Worm (Caenorhabditis elegans) whole organism, mixed stage, embryonic: ENCODE data around the gene fbxb-6.
"Not testable (repeated sequence)": the region's sequence is repeated elsewhere in the genome, so short reads cannot be mapped to it uniquely, and the experiment has no call there.

Source experiments
- bed-3 ChIP-seq: fragments of 200-800 bp; sonication (Bioruptor generic); optimal IDR thresholded peaks from 3 replicates; lab custom pipeline; 2018; ENCODE audit warnings: mild to moderate bottlenecking, missing genetic modification characterization, moderate library complexity, missing compliant biosample characterization
- blmp-1 ChIP-seq: fragments of 150-350 bp; optimal IDR thresholded peaks from 2 replicates; lab custom pipeline; 2014; ENCODE audit warnings: missing biosample characterization, missing genetic modification characterization
- ceh-39 ChIP-seq: fragments of 150-350 bp; optimal IDR thresholded peaks from 2 replicates; lab custom pipeline; 2014; ENCODE audit warnings: missing biosample characterization, missing genetic modification characterization
- ceh-83 ChIP-seq: fragments of 200-800 bp; sonication (Bioruptor generic); optimal IDR thresholded peaks from 2 replicates; lab custom pipeline; 2018; ENCODE audit warnings: mild to moderate bottlenecking, missing genetic modification characterization, missing compliant biosample characterization
- ces-1 ChIP-seq: fragments of 150-350 bp; optimal IDR thresholded peaks from 2 replicates; lab custom pipeline; 2014; ENCODE audit warnings: missing biosample characterization, missing genetic modification reagents, missing genetic modification characterization
- cnd-1 ChIP-seq: fragments of 200-800 bp; sonication (Bioruptor generic); optimal IDR thresholded peaks from 2 replicates; lab custom pipeline; 2018; ENCODE audit warnings: mild to moderate bottlenecking, missing genetic modification characterization, missing compliant biosample characterization
- drap-1 ChIP-seq: fragments of 200-800 bp; sonication (Bioruptor generic); optimal IDR thresholded peaks from 3 replicates; lab custom pipeline; 2018; ENCODE audit warnings: mild to moderate bottlenecking, missing genetic modification characterization, missing compliant biosample characterization
- elt-1 ChIP-seq: sonication (generic microtip); optimal IDR thresholded peaks from 2 replicates; lab custom pipeline; 2017; ENCODE audit warnings: missing genetic modification characterization, mild to moderate bottlenecking, missing compliant biosample characterization, antibody characterized with exemption, moderate library complexity, borderline replicate concordance; ENCODE audit not compliant: insufficient read depth
- flh-1 ChIP-seq: fragments of 200-800 bp; sonication (Bioruptor generic); optimal IDR thresholded peaks from 2 replicates; lab custom pipeline; 2018; ENCODE audit warnings: mild to moderate bottlenecking, missing genetic modification characterization, moderate library complexity, missing compliant biosample characterization
- ham-2 ChIP-seq: fragments of 200-800 bp; sonication (Bioruptor generic); optimal IDR thresholded peaks from 2 replicates; lab custom pipeline; 2018; ENCODE audit warnings: mild to moderate bottlenecking, missing genetic modification characterization, missing compliant biosample characterization
- hlh-1 ChIP-seq: fragments of 150-350 bp; optimal IDR thresholded peaks from 2 replicates; lab custom pipeline; 2014; ENCODE audit warnings: missing biosample characterization, missing genetic modification reagents, missing genetic modification characterization
- lin-13 ChIP-seq: fragments of 150-350 bp; optimal IDR thresholded peaks from 2 replicates; lab custom pipeline; 2014; ENCODE audit warnings: missing biosample characterization, missing genetic modification characterization
- lin-32 ChIP-seq: fragments of 200-800 bp; sonication (Bioruptor generic); optimal IDR thresholded peaks from 2 replicates; lab custom pipeline; 2018; ENCODE audit warnings: mild to moderate bottlenecking, missing genetic modification characterization, missing compliant biosample characterization
- lsy-2 ChIP-seq: fragments of 150-350 bp; optimal IDR thresholded peaks from 2 replicates; lab custom pipeline; 2014; ENCODE audit warnings: missing biosample characterization, missing genetic modification characterization
- mab-5 ChIP-seq: fragments of 150-350 bp; optimal IDR thresholded peaks from 2 replicates; lab custom pipeline; 2014; ENCODE audit warnings: missing biosample characterization, missing genetic modification characterization
- mep-1 ChIP-seq: fragments of 150-350 bp; optimal IDR thresholded peaks from 2 replicates; lab custom pipeline; 2017; ENCODE audit warnings: missing biosample characterization, missing genetic modification reagents, missing genetic modification characterization, inconsistent platforms
- mls-2 ChIP-seq: sonication (generic microtip); optimal IDR thresholded peaks from 2 replicates; lab custom pipeline; 2016; ENCODE audit warnings: mild to moderate bottlenecking, missing genetic modification characterization, moderate library complexity, missing compliant biosample characterization
- nhr-12 ChIP-seq: fragments of 150-350 bp; optimal IDR thresholded peaks from 2 replicates; lab custom pipeline; 2014; ENCODE audit warnings: missing biosample characterization, missing genetic modification characterization
- nhr-2 ChIP-seq: fragments of 150-350 bp; optimal IDR thresholded peaks from 2 replicates; lab custom pipeline; 2014; ENCODE audit warnings: missing biosample characterization, missing genetic modification characterization
- nhr-28 ChIP-seq: fragments of 150-350 bp; optimal IDR thresholded peaks from 2 replicates; lab custom pipeline; 2014; ENCODE audit warnings: missing biosample characterization, missing genetic modification characterization
- nhr-76 ChIP-seq: sonication (generic microtip); optimal IDR thresholded peaks from 2 replicates; lab custom pipeline; 2017; ENCODE audit warnings: missing biosample characterization, missing genetic modification characterization
- pha-4 ChIP-seq: fragments of 150-350 bp; optimal IDR thresholded peaks from 2 replicates; lab custom pipeline; 2018; ENCODE audit warnings: missing biosample characterization, missing genetic modification reagents, missing genetic modification characterization
- sem-2 ChIP-seq: fragments of 200-800 bp; sonication (Bioruptor generic); optimal IDR thresholded peaks from 2 replicates; lab custom pipeline; 2018; ENCODE audit warnings: mild to moderate bottlenecking, missing genetic modification characterization, missing compliant biosample characterization
- snpc-4 ChIP-seq: fragments of 150-350 bp; optimal IDR thresholded peaks from 2 replicates; lab custom pipeline; 2014; ENCODE audit warnings: missing biosample characterization, missing genetic modification characterization
- sptf-1 ChIP-seq: sonication (generic microtip); optimal IDR thresholded peaks from 2 replicates; lab custom pipeline; 2017; ENCODE audit warnings: mild to moderate bottlenecking, missing genetic modification characterization, moderate library complexity, missing compliant biosample characterization
- tbx-8 ChIP-seq: fragments of 200-800 bp; sonication (Bioruptor generic); optimal IDR thresholded peaks from 2 replicates; lab custom pipeline; 2018; ENCODE audit warnings: mild to moderate bottlenecking, missing genetic modification characterization, moderate library complexity, missing compliant biosample characterization
- unc-39 ChIP-seq: fragments of 150-350 bp; optimal IDR thresholded peaks from 2 replicates; lab custom pipeline; 2014; ENCODE audit warnings: missing biosample characterization, missing genetic modification characterization
- unc-62 ChIP-seq: fragments of 150-350 bp; optimal IDR thresholded peaks from 2 replicates; lab custom pipeline; 2014; ENCODE audit warnings: missing biosample characterization, missing genetic modification reagents, missing genetic modification characterization
- zip-8 ChIP-seq: fragments of 150-350 bp; optimal IDR thresholded peaks from 2 replicates; lab custom pipeline; 2014; ENCODE audit warnings: missing biosample characterization, missing genetic modification characterization
- ztf-11 ChIP-seq: fragments of 150-350 bp; optimal IDR thresholded peaks from 2 replicates; lab custom pipeline; 2014; ENCODE audit warnings: missing biosample characterization, missing genetic modification characterization

Gene fbxb-6

ce11 chrII:2046556-2046955 lies 18.0 kb upstream of the fbxb-6 start, which contains the start of gene math-1:
TSS of gene math-1 (minus strand) at chrII:2046656.
- TF ChIP-seq sptf-1 (tag; lab: Kevin White, UChicago); ceh-39 (tag; lab: Kevin White, UChicago); ceh-83 (GFP tag; lab: Kevin White, UChicago): not testable (repeated sequence)
- TF ChIP-seq, all 35 proteins: peak for 0; not testable (repeated sequence) for 35

ce11 chrII:2051372-2051771 lies 13.2 kb upstream of the fbxb-6 start, which contains the start of gene fbxb-35:
TSS of gene fbxb-35 (plus strand) at chrII:2051672.
- TF ChIP-seq cnd-1 (tag; lab: Kevin White, UChicago) (peak; percentile 51), mls-2 (tag; lab: Kevin White, UChicago) (no peak), hlh-1 (tag; lab: Kevin White, UChicago) (no peak), nhr-12 (tag; lab: Kevin White, UChicago) (no peak)

ce11 chrII:2058985-2059384 lies 5.6 kb upstream of the fbxb-6 start, which contains the start of gene F07E5.5:
TSS of gene F07E5.5 (minus strand) at chrII:2059070.
- TF ChIP-seq ces-1 (peak; percentile 41), mep-1 (peak; percentile 37), lin-13 (tag; lab: Kevin White, UChicago) (peak; percentile 62), blmp-1 (tag; lab: Kevin White, UChicago) (no peak), lsy-2 (peak; percentile 94)

ce11 chrII:2063989-2064388 lies 608 bp upstream of the fbxb-6 start, which contains the start of gene F07E5.13:
TSS of gene F07E5.13 (minus strand) at chrII:2064089.
- TF ChIP-seq elt-1 (tag; lab: Kevin White, UChicago) (no peak), snpc-4 (no peak), mep-1 (no peak), ces-1 (no peak), ceh-39 (tag; lab: Kevin White, UChicago) (no peak), tbx-8 (GFP tag; lab: Kevin White, UChicago) (no peak), ceh-83 (GFP tag; lab: Kevin White, UChicago) (no peak), ham-2 (GFP tag; lab: Kevin White, UChicago) (no peak), lin-13 (tag; lab: Kevin White, UChicago) (no peak), mls-2 (tag; lab: Kevin White, UChicago) (no peak), unc-62 (GFP tag; lab: Kevin White, UChicago) (no peak), zip-8 (tag; lab: Kevin White, UChicago) (no peak)

ce11 chrII:2067451-2068021 lies 2.9 kb downstream of the fbxb-6 start, which contains the start of gene F07E5.12:
TSS of gene F07E5.12 (plus strand) at chrII:2067971.
- not testable (repeated sequence) for TF ChIP-seq elt-1 (tag; lab: Kevin White, UChicago); lin-32 (GFP tag; lab: Kevin White, UChicago); nhr-12 (tag; lab: Kevin White, UChicago)

ce11 chrII:2071429-2071828 lies 6.8 kb downstream of the fbxb-6 start, which contains the start of gene F07E5.7:
TSS of gene F07E5.7 (minus strand) at chrII:2071529.
- TF ChIP-seq ceh-83 (GFP tag; lab: Kevin White, UChicago) = no peak
- TF ChIP-seq sptf-1 (tag; lab: Kevin White, UChicago) = no peak
- no peak for TF ChIP-seq mls-2 (tag; lab: Kevin White, UChicago)
- no peak for TF ChIP-seq nhr-12 (tag; lab: Kevin White, UChicago)
- TF ChIP-seq lin-32 (GFP tag; lab: Kevin White, UChicago) = no peak
- TF ChIP-seq ces-1 = no peak

ce11 chrII:2075513-2075912 lies 10.9 kb downstream of the fbxb-6 start, which contains the start of gene F07E5.8:
TSS of gene F07E5.8 (minus strand) at chrII:2075613.
- TF ChIP-seq bed-3 (no peak), blmp-1 (tag; lab: Kevin White, UChicago) (no peak), nhr-76 (tag; lab: Kevin White, UChicago) (no peak), nhr-12 (tag; lab: Kevin White, UChicago) (no peak), nhr-2 (tag; lab: Kevin White, UChicago) (no peak), nhr-28 (tag; lab: Kevin White, UChicago) (no peak), ceh-83 (GFP tag; lab: Kevin White, UChicago) (no peak), ztf-11 (no peak), ces-1 (no peak), mep-1 (no peak), lin-32 (GFP tag; lab: Kevin White, UChicago) (no peak), pha-4 (tag; lab: Kevin White, UChicago) (no peak), mab-5 (tag; lab: Kevin White, UChicago) (no peak), flh-1 (GFP tag; lab: Kevin White, UChicago) (no peak), sptf-1 (tag; lab: Kevin White, UChicago) (no peak), sem-2 (GFP tag; lab: Kevin White, UChicago) (no peak), drap-1 (no peak), unc-39 (tag; lab: Kevin White, UChicago) (no peak)
